Worm (Caenorhabditis elegans): ENCODE measurements around the gene sdz-12.

ce11 chrII:3721016-3721415, 10.6 kb downstream of the sdz-12 start, which contains the start of gene C46E10.3:
- no peak for TF ChIP-seq pqm-1 (tag; optimal IDR thresholded peaks at IDR 0.05)
- no peak for TF ChIP-seq nhr-77 (tag; optimal IDR thresholded peaks at IDR 0.05)
- TF ChIP-seq blmp-1 (tag; optimal IDR thresholded peaks at IDR 0.05) = no peak

Measured in whole organism, L1 larva.